Worm (Caenorhabditis elegans) whole organism, L4 larva: Measurements from ENCODE around the gene moc-6.

Experiments used
- D1046.2 ChIP-seq: fragments of 200-800 bp; sonication (Bioruptor generic); IDR thresholded peaks from 2 replicates; pipeline ENCODE4 v1.3.6; 2022; ENCODE audit warnings: missing genetic modification characterization, missing compliant biosample characterization
- F10B5.3 ChIP-seq: sonication (generic microtip); optimal IDR thresholded peaks from 2 replicates; lab custom pipeline; 2016; ENCODE audit warnings: mild to moderate bottlenecking, missing genetic modification characterization, missing compliant biosample characterization
- F44E2.7 ChIP-seq: fragments of 200-800 bp; sonication (Bioruptor generic); IDR thresholded peaks from 2 replicates; pipeline ENCODE4 v2.1.2; 2022; ENCODE audit warnings: missing genetic modification characterization, missing compliant biosample characterization
- T20F7.1 ChIP-seq: fragments of 200-800 bp; sonication (Bioruptor generic); optimal IDR thresholded peaks from 2 replicates; lab custom pipeline; 2018; ENCODE audit warnings: mild to moderate bottlenecking, missing genetic modification characterization, missing compliant biosample characterization
- Y105C5A.15 ChIP-seq: fragments of 200-800 bp; sonication (Bioruptor generic); IDR thresholded peaks from 2 replicates; pipeline ENCODE4 v1.3.6; 2022; ENCODE audit warnings: missing genetic modification characterization, missing compliant biosample characterization
- Y48G9A.11 ChIP-seq: fragments of 200-800 bp; sonication (Bioruptor generic); IDR thresholded peaks from 2 replicates; pipeline ENCODE4 v1.3.6; 2022; ENCODE audit warnings: missing genetic modification reagents, missing genetic modification characterization, missing compliant biosample characterization
- Y5F2A.4 ChIP-seq: fragments of 200-800 bp; sonication (Bioruptor generic); optimal IDR thresholded peaks from 2 replicates; lab custom pipeline; 2018; ENCODE audit warnings: mild to moderate bottlenecking, missing genetic modification characterization, missing compliant biosample characterization
- Y75B8A.6 ChIP-seq: fragments of 200-800 bp; sonication (Bioruptor generic); IDR thresholded peaks from 2 replicates; pipeline ENCODE4 v1.3.6; 2022; ENCODE audit warnings: missing genetic modification reagents, missing genetic modification characterization, missing compliant biosample characterization
- ZK337.2 ChIP-seq: fragments of 200-800 bp; sonication (Bioruptor generic); IDR thresholded peaks from 2 replicates; pipeline ENCODE4 v1.3.6; 2022; ENCODE audit warnings: missing genetic modification reagents, missing genetic modification characterization, missing compliant biosample characterization
- aha-1 ChIP-seq: fragments of 150-350 bp; peaks from one replicate; lab custom pipeline; 2014; ENCODE audit warnings: missing biosample characterization, missing genetic modification characterization
- aly-2 ChIP-seq: sonication (generic microtip); optimal IDR thresholded peaks from 2 replicates; lab custom pipeline; 2018; ENCODE audit warnings: missing biosample characterization, missing genetic modification characterization
- ama-1 ChIP-seq: fragments of 150-350 bp; optimal IDR thresholded peaks from 2 replicates; lab custom pipeline; 2014; ENCODE audit warnings: inconsistent platforms, mixed read lengths
- arid-1 ChIP-seq: fragments of 200-800 bp; sonication (Bioruptor generic); conservative IDR thresholded peaks from 2 replicates; pipeline ENCODE4 v1.3.6; 2022; ENCODE audit warnings: missing genetic modification reagents, missing genetic modification characterization, missing compliant biosample characterization
- ceh-20 ChIP-seq: fragments of 200-800 bp; sonication (Bioruptor generic); IDR thresholded peaks from 2 replicates; pipeline ENCODE4 v1.3.6; 2022; ENCODE audit warnings: missing genetic modification reagents, missing genetic modification characterization, missing compliant biosample characterization
- ceh-82 ChIP-seq: sonication (generic microtip); optimal IDR thresholded peaks from 2 replicates; lab custom pipeline; 2017; ENCODE audit warnings: missing biosample characterization, missing genetic modification characterization
- ctbp-1 ChIP-seq: fragments of 200-800 bp; sonication (Bioruptor generic); IDR thresholded peaks from 2 replicates; pipeline ENCODE4 v1.3.6; 2022; ENCODE audit warnings: missing genetic modification reagents, missing genetic modification characterization, missing compliant biosample characterization
- daf-16 ChIP-seq, 3 experiments: sonication (generic microtip); optimal IDR thresholded peaks; 2 replicates each; lab custom pipeline; 2016 to 2017; ENCODE audit warnings: missing genetic modification characterization in 3 of 3, missing genetic modification reagents in 3 of 3, mild to moderate bottlenecking in 2 of 3, missing compliant biosample characterization in 2 of 3, missing biosample characterization in 1 of 3, moderate library complexity in 1 of 3
- daf-19 ChIP-seq: fragments of 200-800 bp; sonication (Bioruptor generic); conservative IDR thresholded peaks from 2 replicates; pipeline ENCODE4 v1.3.6; 2022; ENCODE audit warnings: missing genetic modification characterization, missing compliant biosample characterization
- dmd-6 ChIP-seq: fragments of 200-800 bp; sonication (Bioruptor generic); IDR thresholded peaks from 2 replicates; pipeline ENCODE4 v1.3.6; 2022; ENCODE audit warnings: missing genetic modification reagents, missing genetic modification characterization, missing compliant biosample characterization
- dmd-9 ChIP-seq: fragments of 200-800 bp; sonication (Bioruptor generic); IDR thresholded peaks from 2 replicates; pipeline ENCODE4 v1.3.6; 2022; ENCODE audit warnings: missing genetic modification reagents, missing genetic modification characterization, missing compliant biosample characterization
- duxl-1 ChIP-seq: sonication (generic microtip); optimal IDR thresholded peaks from 2 replicates; lab custom pipeline; 2016; ENCODE audit warnings: mild to moderate bottlenecking, missing genetic modification characterization, moderate library complexity, missing compliant biosample characterization; ENCODE audit not compliant: poor library complexity
- egl-27 ChIP-seq: sonication (generic microtip); optimal IDR thresholded peaks from 3 replicates; lab custom pipeline; 2017; ENCODE audit warnings: missing biosample characterization, missing genetic modification reagents, missing genetic modification characterization
- egl-43 ChIP-seq: fragments of 200-800 bp; sonication (Bioruptor generic); IDR thresholded peaks from 2 replicates; pipeline ENCODE4 v1.3.6; 2022; ENCODE audit warnings: missing genetic modification reagents, missing genetic modification characterization, missing compliant biosample characterization
- gei-8 ChIP-seq: fragments of 200-800 bp; sonication (Bioruptor generic); optimal IDR thresholded peaks from 2 replicates; lab custom pipeline; 2018; ENCODE audit warnings: mild to moderate bottlenecking, missing genetic modification characterization, missing compliant biosample characterization
- hlh-11 ChIP-seq: fragments of 200-800 bp; sonication (Bioruptor generic); optimal IDR thresholded peaks from 2 replicates; lab custom pipeline; 2018; ENCODE audit warnings: mild to moderate bottlenecking, missing genetic modification characterization, missing compliant biosample characterization
- jun-1 ChIP-seq: fragments of 150-350 bp; optimal IDR thresholded peaks from 2 replicates; lab custom pipeline; 2014; ENCODE audit warnings: missing biosample characterization, missing genetic modification reagents, missing genetic modification characterization
- lim-7 ChIP-seq: fragments of 200-800 bp; sonication (Bioruptor generic); IDR thresholded peaks from 2 replicates; pipeline ENCODE4 v1.3.6; 2022; ENCODE audit warnings: missing genetic modification characterization, missing compliant biosample characterization
- lin-29 ChIP-seq: fragments of 200-800 bp; sonication (Bioruptor generic); IDR thresholded peaks from 2 replicates; pipeline ENCODE4 v1.3.6; 2022; ENCODE audit warnings: missing genetic modification reagents, missing genetic modification characterization, missing compliant biosample characterization
- lin-38 ChIP-seq: fragments of 200-800 bp; sonication (Bioruptor generic); IDR thresholded peaks from 2 replicates; pipeline ENCODE4 v1.3.6; 2022; ENCODE audit warnings: missing genetic modification reagents, missing genetic modification characterization, missing compliant biosample characterization
- lsy-2 ChIP-seq, 2 experiments: fragments of 150-350 bp in 1 of 2; sonication (generic microtip) in 1 of 2; optimal IDR thresholded peaks; 2 replicates each; lab custom pipeline; 2014 to 2017; ENCODE audit warnings: missing biosample characterization in 2 of 2, missing genetic modification characterization in 2 of 2
- madf-9 ChIP-seq: fragments of 200-800 bp; sonication (Bioruptor generic); conservative IDR thresholded peaks from 2 replicates; pipeline ENCODE4 v1.3.6; 2022; ENCODE audit warnings: missing genetic modification reagents, missing genetic modification characterization, missing compliant biosample characterization
- mep-1 ChIP-seq: fragments of 150-350 bp; sonication (generic microtip); optimal IDR thresholded peaks from 3 replicates; lab custom pipeline; 2014; ENCODE audit warnings: missing biosample characterization, missing genetic modification characterization
- mes-2 ChIP-seq: sonication (generic microtip); optimal IDR thresholded peaks from 2 replicates; lab custom pipeline; 2016; ENCODE audit warnings: missing genotype, mild to moderate bottlenecking, missing genetic modification characterization, missing compliant biosample characterization; ENCODE audit not compliant: poor library complexity, severe bottlenecking
- nhr-10 ChIP-seq: fragments of 150-350 bp; optimal IDR thresholded peaks from 2 replicates; lab custom pipeline; 2014; ENCODE audit warnings: missing biosample characterization, missing genetic modification characterization
- nhr-102 ChIP-seq: sonication (generic microtip); optimal IDR thresholded peaks from 2 replicates; lab custom pipeline; 2016; ENCODE audit warnings: mild to moderate bottlenecking, missing genetic modification characterization, moderate library complexity, missing compliant biosample characterization
- nhr-111 ChIP-seq: fragments of 200-800 bp; sonication (Bioruptor generic); optimal IDR thresholded peaks from 2 replicates; lab custom pipeline; 2018; ENCODE audit warnings: mild to moderate bottlenecking, missing genetic modification characterization, missing compliant biosample characterization
- nhr-25 ChIP-seq: sonication (generic microtip); optimal IDR thresholded peaks from 2 replicates; lab custom pipeline; 2017; ENCODE audit warnings: missing genetic modification characterization, mild to moderate bottlenecking, missing compliant biosample characterization, antibody characterized with exemption, moderate library complexity, borderline replicate concordance; ENCODE audit not compliant: insufficient read depth
- nhr-42 ChIP-seq: fragments of 200-800 bp; sonication (Bioruptor generic); IDR thresholded peaks from 2 replicates; pipeline ENCODE4 v1.3.6; 2022; ENCODE audit warnings: missing genetic modification characterization, missing compliant biosample characterization
- nhr-48 ChIP-seq: sonication (generic microtip); optimal IDR thresholded peaks from 2 replicates; lab custom pipeline; 2016; ENCODE audit warnings: mild to moderate bottlenecking, missing genetic modification characterization, missing compliant biosample characterization
- nhr-76 ChIP-seq: fragments of 150-350 bp; optimal IDR thresholded peaks from 2 replicates; lab custom pipeline; 2014; ENCODE audit warnings: missing biosample characterization, missing genetic modification characterization
- pha-4 ChIP-seq, 2 experiments: fragments of 150-350 bp in 1 of 2; fragments of 200-800 bp in 1 of 2; sonication (Bioruptor generic) in 1 of 2; IDR thresholded peaks in 1 of 2; optimal IDR thresholded peaks in 1 of 2; 2 replicates each; pipeline versions ENCODE4 v1.3.6 to Lab custom; 2014 to 2022; ENCODE audit warnings: missing genetic modification characterization in 2 of 2, missing genetic modification reagents in 2 of 2, missing biosample characterization in 1 of 2, missing compliant biosample characterization in 1 of 2
- rbr-2 ChIP-seq: sonication (generic microtip); optimal IDR thresholded peaks from 2 replicates; lab custom pipeline; 2016; ENCODE audit warnings: missing genotype, missing genetic modification characterization, missing compliant biosample characterization
- sdz-12 ChIP-seq: fragments of 200-800 bp; sonication (Bioruptor generic); optimal IDR thresholded peaks from 2 replicates; lab custom pipeline; 2018; ENCODE audit warnings: mild to moderate bottlenecking, missing genetic modification characterization, missing compliant biosample characterization
- unc-130 ChIP-seq: sonication (generic microtip); optimal IDR thresholded peaks from 2 replicates; lab custom pipeline; 2016; ENCODE audit warnings: missing genetic modification reagents, missing genetic modification characterization, missing compliant biosample characterization
- unc-39 ChIP-seq: sonication (generic microtip); optimal IDR thresholded peaks from 2 replicates; lab custom pipeline; 2017; ENCODE audit warnings: missing biosample characterization, missing genetic modification characterization
- zip-11 ChIP-seq: fragments of 200-800 bp; sonication (Bioruptor generic); IDR thresholded peaks from 2 replicates; pipeline ENCODE4 v1.3.6; 2022; ENCODE audit warnings: missing genetic modification characterization, missing compliant biosample characterization

The moc-6 gene

DNA sequence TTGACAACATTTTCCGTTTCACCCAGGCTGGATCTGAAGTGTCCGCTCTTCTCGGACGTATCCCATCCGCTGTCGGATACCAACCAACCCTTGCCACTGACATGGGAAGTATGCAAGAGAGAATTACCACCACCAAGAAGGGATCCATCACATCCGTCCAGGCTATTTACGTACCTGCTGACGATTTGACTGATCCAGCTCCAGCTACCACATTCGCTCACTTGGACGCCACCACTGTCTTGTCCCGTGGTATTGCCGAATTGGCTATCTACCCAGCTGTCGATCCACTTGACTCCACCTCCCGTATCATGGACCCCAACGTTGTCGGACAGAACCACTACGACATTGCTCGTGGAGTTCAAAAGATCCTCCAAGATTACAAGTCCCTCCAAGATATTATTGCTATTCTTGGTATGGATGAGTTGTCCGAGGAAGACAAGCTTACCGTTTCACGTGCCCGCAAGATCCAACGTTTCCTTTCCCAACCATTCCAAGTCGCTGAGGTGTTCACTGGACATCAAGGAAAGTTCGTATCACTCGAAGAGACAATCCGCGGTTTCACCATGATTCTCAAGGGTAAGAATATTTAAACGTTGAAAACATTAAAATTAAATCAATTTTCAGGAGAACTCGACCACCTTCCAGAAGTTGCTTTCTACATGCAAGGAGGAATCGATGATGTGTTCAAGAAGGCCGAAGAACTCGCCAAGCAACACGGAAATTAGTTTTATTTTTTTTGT lies 33.9 kb downstream of the moc-6 start:
- TF ChIP-seq hlh-11 (tag; lab: Kevin White, UChicago): no peak
- no peak for TF ChIP-seq daf-19
- TF ChIP-seq Y75B8A.6 (GFP tag; lab: Robert Waterston, UW): no peak
- peak; percentile 82 for TF ChIP-seq aha-1 (tag; lab: Kevin White, UChicago)
- no peak for TF ChIP-seq ZK337.2 (GFP tag; lab: Robert Waterston, UW)
- 0 out of 2 replicates have a peak, but pooled peaks have one; percentile 20 for TF ChIP-seq D1046.2 (GFP tag; lab: Robert Waterston, UW)
- TF ChIP-seq aly-2 (tag; lab: Kevin White, UChicago): peak; percentile 75
- TF ChIP-seq zip-11 (GFP tag; lab: Robert Waterston, UW): no peak
- no peak for TF ChIP-seq lin-29

DNA sequence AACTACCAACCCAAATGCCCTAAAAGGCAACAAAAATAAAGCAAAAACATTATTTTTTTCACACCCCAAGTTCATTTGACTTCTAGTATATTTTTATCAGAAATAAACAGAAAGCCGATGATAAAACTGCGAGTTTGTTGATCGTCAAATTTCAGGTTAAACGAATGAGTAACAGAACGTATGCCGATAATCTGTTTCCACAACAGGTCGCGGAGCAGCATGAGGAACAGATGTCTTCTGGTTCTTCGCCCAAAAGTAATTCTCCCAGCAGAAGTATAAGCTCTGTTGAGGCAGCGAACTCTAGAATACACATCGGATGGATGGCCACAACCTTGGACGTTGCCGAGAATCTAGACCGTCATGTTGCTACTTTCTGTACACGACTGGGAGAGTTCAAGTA lies 34.6 kb downstream of the moc-6 start, which contains the start of gene prmt-5:
Gene prmt-5, plus strand, starts transcription at position 141 of the 400 bp plus-strand sequence.
- no peak for TF ChIP-seq unc-39 (tag; lab: Kevin White, UChicago)
- peak; percentile 29 for TF ChIP-seq dmd-6
- 0 out of 2 replicates have a peak, but pooled peaks have one; percentile 60 for TF ChIP-seq lim-7 (GFP tag; lab: Robert Waterston, UW)
- TF ChIP-seq rbr-2 (tag; lab: Kevin White, UChicago): peak; percentile 30
- TF ChIP-seq egl-27: no peak
- peak; percentile 79 for TF ChIP-seq gei-8
- TF ChIP-seq nhr-10 (tag; lab: Kevin White, UChicago): peak; percentile 44
- peak; percentile 79 for TF ChIP-seq lin-38 (GFP tag; lab: Robert Waterston, UW)
- peak; percentile 45; the same call in 1 of the 2 replicates for TF ChIP-seq ctbp-1 (GFP tag; lab: Robert Waterston, UW)
- TF ChIP-seq ceh-82 (tag; lab: Kevin White, UChicago): no peak
- TF ChIP-seq madf-9 (GFP tag; lab: Robert Waterston, UW): 0 out of 2 replicates have a peak, but pooled peaks have one; percentile 6
- TF ChIP-seq arid-1 (GFP tag; lab: Robert Waterston, UW): peak; percentile 85
- peak; percentile 23 for TF ChIP-seq mes-2 (tag; lab: Kevin White, UChicago)
- TF ChIP-seq Y5F2A.4 (GFP tag; lab: Kevin White, UChicago): peak; percentile 47
- TF ChIP-seq T20F7.1 (GFP tag; lab: Kevin White, UChicago): peak; percentile 59
- peak; percentile 93 for TF ChIP-seq ama-1 (lab: Kevin White, UChicago)
- TF ChIP-seq nhr-25 (tag; lab: Kevin White, UChicago): no peak
- 0 out of 2 replicates have a peak, but pooled peaks have one; percentile 8 for TF ChIP-seq ceh-20 (GFP tag; lab: Robert Waterston, UW)
- peak; percentile 74 for TF ChIP-seq nhr-102 (tag; lab: Kevin White, UChicago)
- TF ChIP-seq nhr-42 (GFP tag; lab: Robert Waterston, UW): peak; percentile 65; the same call in 1 of the 2 replicates
- peak; percentile 81; the same call in 1 of the 2 replicates for TF ChIP-seq pha-4 (GFP tag; IDR thresholded peaks at IDR 0.05; lab: Robert Waterston, UW)
- TF ChIP-seq pha-4 (tag; optimal IDR thresholded peaks at IDR 0.05; lab: Kevin White, UChicago): no peak
- TF ChIP-seq duxl-1: peak; percentile 74
- peak; percentile 62 for TF ChIP-seq nhr-111 (GFP tag; lab: Kevin White, UChicago)
- TF ChIP-seq mep-1 (tag; lab: Kevin White, UChicago): peak; percentile 47
- no peak for TF ChIP-seq F10B5.3 (tag; lab: Kevin White, UChicago)
- no peak for TF ChIP-seq aly-2 (tag; lab: Kevin White, UChicago)
- peak; percentile 34; the same call in 1 of the 2 replicates for TF ChIP-seq Y48G9A.11
- TF ChIP-seq nhr-48 (tag; lab: Kevin White, UChicago): no peak
- TF ChIP-seq nhr-76: no peak
- peak; percentile 72; the same call in 1 of the 2 replicates for TF ChIP-seq egl-43 (GFP tag; lab: Robert Waterston, UW)
- peak; percentile 48 for TF ChIP-seq sdz-12
- TF ChIP-seq unc-130: peak; percentile 45
- TF ChIP-seq daf-16 (GFP tag; optimal IDR thresholded peaks at IDR 0.05; lab: Kevin White, UChicago): peak; percentile 25 to 57
- TF ChIP-seq daf-16 (tag; optimal IDR thresholded peaks at IDR 0.05; lab: Kevin White, UChicago): peak; percentile 55
- peak in 1 of 2 experiments; percentile 54 for TF ChIP-seq lsy-2 (tag; optimal IDR thresholded peaks at IDR 0.05; lab: Kevin White, UChicago)
- TF ChIP-seq dmd-9: no peak
- peak; percentile 51 for TF ChIP-seq hlh-11 (tag; lab: Kevin White, UChicago)
- TF ChIP-seq F44E2.7: 0 out of 2 replicates have a peak, but pooled peaks have one; percentile 4
- TF ChIP-seq Y105C5A.15 (GFP tag; lab: Robert Waterston, UW): peak; percentile 76
- TF ChIP-seq jun-1: no peak
